Fruit fly (Drosophila melanogaster): ENCODE results near the gene GluRS-m.

GluRS-m gene

dm6 chr3L:16408609-16409439, 8.2 kb downstream of the GluRS-m start (continued):
- TF ChIP-seq ap (GFP tag; IDR thresholded peaks at IDR 0.05) (no peak), grn (GFP tag; optimal IDR thresholded peaks at IDR 0.05) (no peak), CG15601 (tag; optimal IDR thresholded peaks at IDR 0.05) (peak; percentile 44), zfh1 (GFP tag; IDR thresholded peaks at IDR 0.05) (peak; percentile 75; the same call in 2 of the 3 replicates), CG18619 (GFP tag; optimal IDR thresholded peaks at IDR 0.05) (peak; percentile 27), pnt (GFP tag; optimal IDR thresholded peaks at IDR 0.05) (peak; percentile 37), vvl (GFP tag; IDR thresholded peaks at IDR 0.05) (peak; percentile 56; the same call in 1 of the 2 replicates), CG2199 (GFP tag; IDR thresholded peaks at IDR 0.05) (no peak), fd64A (GFP tag; optimal IDR thresholded peaks at IDR 0.05) (peak; percentile 48), CG15269 (tag; optimal IDR thresholded peaks at IDR 0.05) (no peak), onecut (GFP tag; IDR thresholded peaks at IDR 0.05) (peak; percentile 43; the same call in 1 of the 2 replicates), ATbp (GFP tag; optimal IDR thresholded peaks at IDR 0.05) (peak; percentile 71), CG13775 (GFP tag; optimal IDR thresholded peaks at IDR 0.05) (peak; percentile 44), CG1832 (GFP tag; optimal IDR thresholded peaks at IDR 0.05) (no peak), CG10959 (GFP tag; IDR thresholded peaks at IDR 0.05) (peak; percentile 70; the same call in 1 of the 2 replicates), eve (GFP tag; optimal IDR thresholded peaks at IDR 0.05) (no peak), CG13894 (tag; optimal IDR thresholded peaks at IDR 0.05) (no peak), h (optimal IDR thresholded peaks at IDR 0.05) (no peak), caup (GFP tag; optimal IDR thresholded peaks at IDR 0.05; ENCODE audit: severe bottlenecking) (peak; percentile 6), NC2α (GFP tag; optimal IDR thresholded peaks at IDR 0.05) (peak; percentile 39), Mad (GFP tag; optimal IDR thresholded peaks at IDR 0.05) (no peak), Mes4 (GFP tag; optimal IDR thresholded peaks at IDR 0.05) (peak; percentile 46), CG12219 (GFP tag; optimal IDR thresholded peaks at IDR 0.05) (peak; percentile 41), sna (GFP tag; IDR thresholded peaks at IDR 0.05; ENCODE audit: partially characterized antibody) (no peak), cato (GFP tag; optimal IDR thresholded peaks at IDR 0.05; ENCODE audit: borderline replicate concordance) (peak; percentile 10), cas (GFP tag; IDR thresholded peaks at IDR 0.05) (no peak), abd-A (tag; optimal IDR thresholded peaks at IDR 0.05) (no peak), CG8281 (tag; optimal IDR thresholded peaks at IDR 0.05) (peak; percentile 29), Ptx1 (GFP tag; IDR thresholded peaks at IDR 0.05) (no peak), maf-S (GFP tag; optimal IDR thresholded peaks at IDR 0.05) (no peak), MESR4 (GFP tag; optimal IDR thresholded peaks at IDR 0.05) (no peak), stwl (tag; optimal IDR thresholded peaks at IDR 0.05) (peak; percentile 0), Kr (GFP tag; optimal IDR thresholded peaks at IDR 0.05) (peak; percentile 88), Ada2b (GFP tag; IDR thresholded peaks at IDR 0.05) (no peak), HHEX (GFP tag; optimal IDR thresholded peaks at IDR 0.05) (peak; percentile 11), insv (GFP tag; optimal IDR thresholded peaks at IDR 0.05) (no peak), kah (GFP tag; optimal IDR thresholded peaks at IDR 0.05) (peak; percentile 5), knrl (GFP tag; IDR thresholded peaks at IDR 0.05; ENCODE audit: partially characterized antibody) (no peak), Gug (GFP tag; IDR thresholded peaks at IDR 0.05) (no peak; the same call in 3 of the 4 replicates), D (optimal IDR thresholded peaks at IDR 0.05) (no peak), D (GFP tag; optimal IDR thresholded peaks at IDR 0.05) (peak; percentile 78), CG34376 (GFP tag; optimal IDR thresholded peaks at IDR 0.05) (no peak), Hr39 (optimal IDR thresholded peaks at IDR 0.05) (no peak), CG14965 (GFP tag; optimal IDR thresholded peaks at IDR 0.05; ENCODE audit: borderline replicate concordance) (peak; percentile 20), nmo (GFP tag; optimal IDR thresholded peaks at IDR 0.05) (no peak), sc (optimal IDR thresholded peaks at IDR 0.05) (no peak), sc (GFP tag; optimal IDR thresholded peaks at IDR 0.05) (peak; percentile 28), sens-2 (GFP tag; IDR thresholded peaks at IDR 0.05) (no peak), CG17568 (GFP tag; optimal IDR thresholded peaks at IDR 0.05) (peak; percentile 72), CG12236 (GFP tag; optimal IDR thresholded peaks at IDR 0.05) (peak; percentile 54)

All from whole organism, embryonic.